Fruit fly (Drosophila melanogaster) whole organism, embryonic: ENCODE measurements around the gene CG8543.

ENCODE experiments used
- CG12236 ChIP-seq: fragments of 200-800 bp; sonication (Bioruptor generic); optimal IDR thresholded peaks from 2 replicates; lab custom pipeline; 2016; ENCODE audit warnings: missing biosample characterization, missing genetic modification characterization
- MBD-R2 ChIP-seq: fragments of 200-800 bp; sonication (Bioruptor generic); IDR thresholded peaks from 2 replicates; pipeline ENCODE4 v1.3.6; 2022; ENCODE audit warnings: missing biosample characterization, missing genetic modification characterization
- vfl ChIP-seq: fragments of 200-800 bp; sonication (Bioruptor generic); optimal IDR thresholded peaks from 2 replicates; lab custom pipeline; 2016; ENCODE audit warnings: missing biosample characterization, missing genetic modification characterization

dm6 chr3L:7506117-7506516 lies 36.0 kb upstream of the CG8543 start, which contains the start of gene CG7548:
- TF ChIP-seq CG12236 (GFP tag; lab: Kevin White, UChicago) (no peak), MBD-R2 (GFP tag; lab: Robert Waterston, UW) (no peak), vfl (GFP tag; lab: Kevin White, UChicago) (no peak)
